Fruit fly (Drosophila melanogaster) whole organism, adult: ENCODE results near the gene CG15635.

Experiments
- CG14711 ChIP-seq: fragments of 200-800 bp; sonication (Bioruptor generic); optimal IDR thresholded peaks from 2 replicates; lab custom pipeline; 2018; ENCODE audit warnings: missing biosample characterization, mild to moderate bottlenecking, missing genetic modification characterization, moderate library complexity
- CG1620 ChIP-seq: fragments of 200-800 bp; sonication (Bioruptor generic); optimal IDR thresholded peaks from 2 replicates; lab custom pipeline; 2016; ENCODE audit warnings: missing biosample characterization, missing genetic modification characterization
- CG33017 ChIP-seq: fragments of 200-800 bp; sonication (Bioruptor generic); optimal IDR thresholded peaks from 2 replicates; lab custom pipeline; 2018; ENCODE audit warnings: missing biosample characterization, mild to moderate bottlenecking, missing genetic modification characterization, moderate library complexity
- CG5204 ChIP-seq: fragments of 200-800 bp; sonication (Bioruptor generic); optimal IDR thresholded peaks from 2 replicates; lab custom pipeline; 2016; ENCODE audit warnings: missing biosample characterization, missing genetic modification characterization
- CG7045 ChIP-seq: fragments of 200-800 bp; sonication (Bioruptor generic); optimal IDR thresholded peaks from 2 replicates; lab custom pipeline; 2017; ENCODE audit warnings: missing biosample characterization, mild to moderate bottlenecking, missing genetic modification characterization
- Clk ChIP-seq: fragments of 200-800 bp; sonication (Bioruptor generic); optimal IDR thresholded peaks from 2 replicates; lab custom pipeline; 2017; ENCODE audit warnings: missing biosample characterization, missing genetic modification characterization
- Crg-1 ChIP-seq: fragments of 200-800 bp; sonication (Bioruptor generic); optimal IDR thresholded peaks from 2 replicates; lab custom pipeline; 2016; ENCODE audit warnings: missing biosample characterization, missing genetic modification characterization
- Hr96 ChIP-seq: fragments of 200-800 bp; sonication (Bioruptor generic); optimal IDR thresholded peaks from 2 replicates; lab custom pipeline; 2016; ENCODE audit warnings: missing biosample characterization, missing genetic modification characterization
- cic ChIP-seq: fragments of 200-800 bp; sonication (Bioruptor generic); optimal IDR thresholded peaks from 2 replicates; lab custom pipeline; 2017; ENCODE audit warnings: missing biosample characterization, mild to moderate bottlenecking, missing genetic modification characterization, moderate library complexity
- cnc ChIP-seq, 2 experiments: fragments of >200 bp; optimal IDR thresholded peaks; 2 replicates each; lab custom pipeline; 2017
- kay ChIP-seq: fragments of 200-800 bp; sonication (Bioruptor generic); peaks from one replicate; lab custom pipeline; 2016; ENCODE audit warnings: missing biosample characterization, missing genetic modification characterization, borderline replicate concordance
- ovo ChIP-seq: fragments of 200-800 bp; sonication (Bioruptor generic); optimal IDR thresholded peaks from 2 replicates; lab custom pipeline; 2016; ENCODE audit warnings: missing biosample characterization, missing genetic modification characterization
- pad ChIP-seq: fragments of 200-800 bp; sonication (Bioruptor generic); optimal IDR thresholded peaks from 3 replicates; lab custom pipeline; 2017; ENCODE audit warnings: missing biosample characterization, missing genetic modification characterization, mild to moderate bottlenecking, moderate library complexity, missing genetic modification reagents
- toe ChIP-seq: fragments of 200-800 bp; sonication (Bioruptor generic); optimal IDR thresholded peaks from 2 replicates; lab custom pipeline; 2016; ENCODE audit warnings: missing biosample characterization, missing genetic modification characterization

DNA sequence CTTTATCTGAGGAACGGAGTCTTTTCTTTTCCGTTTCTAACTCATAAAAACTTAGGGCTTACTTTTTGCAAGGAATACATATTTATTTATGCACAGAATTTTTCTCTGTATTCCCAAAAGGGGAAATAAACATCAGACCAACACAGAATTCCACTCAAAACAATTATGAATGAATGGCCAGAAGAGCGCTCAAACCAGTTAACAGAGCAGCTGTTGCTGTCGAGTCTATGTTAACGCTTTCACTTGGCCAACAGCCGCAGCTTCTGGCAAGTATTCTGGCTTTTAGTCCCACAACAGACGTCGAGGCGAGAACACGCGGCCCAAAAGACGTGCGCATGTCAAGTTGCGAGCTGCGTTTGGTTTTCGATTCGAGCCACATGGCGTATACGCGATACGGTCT is 51.6 kb downstream of the CG15635 start, which contains the start of gene dcma:
- TF ChIP-seq kay (GFP tag; lab: Kevin White, UChicago) = no peak
- TF ChIP-seq CG5204 (GFP tag; lab: Kevin White, UChicago) = no peak
- TF ChIP-seq Clk = no peak
- no peak for TF ChIP-seq cnc (optimal IDR thresholded peaks at IDR 0.05; lab: Kevin White, UChicago)
- no peak for TF ChIP-seq pad (GFP tag; lab: Kevin White, UChicago)
- no peak for TF ChIP-seq ovo (GFP tag; lab: Kevin White, UChicago)
- TF ChIP-seq CG14711 (tag; lab: Kevin White, UChicago) = no peak
- no peak for TF ChIP-seq CG1620 (GFP tag; lab: Kevin White, UChicago)
- TF ChIP-seq CG7045 (GFP tag; lab: Kevin White, UChicago) = no peak
- TF ChIP-seq cic (GFP tag; lab: Kevin White, UChicago) = no peak
- no peak for TF ChIP-seq toe (GFP tag; lab: Kevin White, UChicago)
- TF ChIP-seq CG33017 (tag; lab: Kevin White, UChicago) = no peak
- TF ChIP-seq Crg-1 (GFP tag; lab: Kevin White, UChicago) = no peak
- TF ChIP-seq Hr96 (GFP tag; lab: Kevin White, UChicago) = no peak
